Worm (Caenorhabditis elegans) whole organism, L1 larva: Measurements from ENCODE around the gene K02E7.1.

Experiments used
- F16B12.6 ChIP-seq: fragments of 150-350 bp; optimal IDR thresholded peaks from 2 replicates; lab custom pipeline; 2014; ENCODE audit warnings: missing biosample characterization, missing genetic modification characterization
- ceh-82 ChIP-seq, 3 experiments: fragments of 150-350 bp in 1 of 3; sonication (generic microtip) in 2 of 3; optimal IDR thresholded peaks; 2 replicates each; lab custom pipeline; 2014 to 2017; ENCODE audit warnings: missing biosample characterization in 3 of 3, missing genetic modification characterization in 3 of 3
- efl-1 ChIP-seq, 4 experiments: fragments of 150-350 bp; optimal IDR thresholded peaks in 3 of 4; peaks in 1 of 4; 1 replicate in 1 of 4; 2 replicates in 3 of 4; lab custom pipeline; 2014; ENCODE audit warnings: missing biosample characterization in 2 of 4, missing genetic modification characterization in 2 of 4, missing genetic modification reagents in 2 of 4
- lsy-2 ChIP-seq, 2 experiments: fragments of 150-350 bp; optimal IDR thresholded peaks; 2 replicates each; lab custom pipeline; 2014; ENCODE audit warnings: missing biosample characterization in 2 of 2, missing genetic modification characterization in 2 of 2
- mep-1 ChIP-seq: fragments of 150-350 bp; optimal IDR thresholded peaks from 2 replicates; lab custom pipeline; 2014; ENCODE audit warnings: missing biosample characterization, missing genetic modification characterization

K02E7.1 gene

ce11 chrII:1132750-1133149, 49.8 kb downstream of the K02E7.1 start:
- TF ChIP-seq F16B12.6 (tag; lab: Kevin White, UChicago) (no peak), mep-1 (tag; lab: Kevin White, UChicago) (no peak)

- TF ChIP-seq efl-1 (optimal IDR thresholded peaks at IDR 0.05; lab: Kevin White, UChicago) (no peak), efl-1 (GFP tag; optimal IDR thresholded peaks at IDR 0.05 in 1 of 2; lab: Kevin White, UChicago) (peak in 1 of 2 experiments; percentile 49), ceh-82 (tag; optimal IDR thresholded peaks at IDR 0.05; lab: Kevin White, UChicago) (no peak), lsy-2 (tag; optimal IDR thresholded peaks at IDR 0.05; lab: Kevin White, UChicago) (no peak)
These were observed 50.3 kb downstream of the K02E7.1 start for ce11 chrII:1133295-1133694.
